Fruit fly (Drosophila melanogaster) whole organism, prepupa: ENCODE measurements around the gene CecA1.

Experiments used
- CG10631 ChIP-seq: fragments of 200-800 bp; sonication (Bioruptor generic); optimal IDR thresholded peaks from 2 replicates; lab custom pipeline; 2016; ENCODE audit warnings: missing biosample characterization, missing genetic modification characterization
- CG10669 ChIP-seq: fragments of 200-800 bp; sonication (Bioruptor generic); optimal IDR thresholded peaks from 3 replicates; lab custom pipeline; 2018; ENCODE audit warnings: missing biosample characterization, mild to moderate bottlenecking, missing genetic modification characterization, moderate library complexity
- CG11294 ChIP-seq: fragments of 200-800 bp; sonication (Bioruptor generic); IDR thresholded peaks from 2 replicates; pipeline ENCODE4 v1.3.6; 2022; ENCODE audit warnings: missing biosample characterization, missing genetic modification characterization
- CG15336 ChIP-seq: fragments of 200-800 bp; sonication (Bioruptor generic); IDR thresholded peaks from 2 replicates; pipeline ENCODE4 v1.3.6; 2022; ENCODE audit warnings: missing biosample characterization, missing genetic modification characterization
- CG16779 ChIP-seq: fragments of 200-800 bp; sonication (Bioruptor generic); optimal IDR thresholded peaks from 3 replicates; lab custom pipeline; 2017; ENCODE audit warnings: missing biosample characterization, mild to moderate bottlenecking, missing genetic modification characterization
- CG3032 ChIP-seq: fragments of 200-800 bp; optimal IDR thresholded peaks from 2 replicates; lab custom pipeline; 2019; ENCODE audit warnings: missing biosample characterization, mild to moderate bottlenecking, missing genetic modification characterization, moderate library complexity
- CG31627 ChIP-seq: fragments of 200-800 bp; sonication (Bioruptor generic); optimal IDR thresholded peaks from 3 replicates; lab custom pipeline; 2016; ENCODE audit warnings: missing biosample characterization, missing genetic modification characterization
- CG32006 ChIP-seq: fragments of 200-800 bp; sonication (Bioruptor generic); optimal IDR thresholded peaks from 3 replicates; lab custom pipeline; 2017; ENCODE audit warnings: missing biosample characterization, mild to moderate bottlenecking, missing genetic modification characterization
- CG3919 ChIP-seq: fragments of 200-800 bp; sonication (Bioruptor generic); optimal IDR thresholded peaks from 3 replicates; lab custom pipeline; 2016; ENCODE audit warnings: missing biosample characterization, missing genetic modification characterization
- CG4318 ChIP-seq: fragments of 200-800 bp; sonication (Bioruptor generic); optimal IDR thresholded peaks from 3 replicates; lab custom pipeline; 2017; ENCODE audit warnings: missing biosample characterization, mild to moderate bottlenecking, missing genetic modification characterization
- CG6163 ChIP-seq: fragments of 200-800 bp; sonication (Bioruptor generic); IDR thresholded peaks from 3 replicates; pipeline ENCODE4 v1.3.6; 2022; ENCODE audit warnings: missing biosample characterization, missing genetic modification characterization
- CG6276 ChIP-seq: fragments of 200-800 bp; sonication (Bioruptor generic); optimal IDR thresholded peaks from 2 replicates; lab custom pipeline; 2017; ENCODE audit warnings: missing biosample characterization, mild to moderate bottlenecking, missing genetic modification characterization
- CG6792 ChIP-seq: fragments of 200-800 bp; sonication (Bioruptor generic); optimal IDR thresholded peaks from 3 replicates; lab custom pipeline; 2016; ENCODE audit warnings: missing biosample characterization, missing genetic modification characterization
- CG6808 ChIP-seq: fragments of 200-800 bp; sonication (Bioruptor generic); optimal IDR thresholded peaks from 3 replicates; lab custom pipeline; 2017; ENCODE audit warnings: missing biosample characterization, missing genetic modification characterization, mild to moderate bottlenecking, moderate library complexity, missing genetic modification reagents
- CG6854 ChIP-seq: fragments of 200-800 bp; sonication (Bioruptor generic); optimal IDR thresholded peaks from 2 replicates; lab custom pipeline; 2017; ENCODE audit warnings: missing biosample characterization, mild to moderate bottlenecking, missing genetic modification characterization
- CG8119 ChIP-seq: fragments of 200-800 bp; sonication (Bioruptor generic); IDR thresholded peaks from 3 replicates; pipeline ENCODE4 v1.3.6; 2022; ENCODE audit warnings: missing biosample characterization, missing genetic modification characterization
- CG8319 ChIP-seq: fragments of 200-800 bp; sonication (Bioruptor generic); optimal IDR thresholded peaks from 3 replicates; lab custom pipeline; 2016; ENCODE audit warnings: missing biosample characterization, missing genetic modification characterization
- CG8632 ChIP-seq: fragments of 200-800 bp; sonication (Bioruptor generic); optimal IDR thresholded peaks from 3 replicates; lab custom pipeline; 2016; ENCODE audit warnings: missing biosample characterization, missing genetic modification characterization
- Eip78C ChIP-seq: fragments of 200-800 bp; sonication (Bioruptor generic); peaks from one replicate; lab custom pipeline; 2016; ENCODE audit warnings: missing biosample characterization, missing genetic modification characterization
- Ets21C ChIP-seq: fragments of 200-800 bp; sonication (Bioruptor generic); optimal IDR thresholded peaks from 3 replicates; lab custom pipeline; 2016; ENCODE audit warnings: missing biosample characterization, missing genetic modification characterization
- Ets96B ChIP-seq: fragments of 200-800 bp; optimal IDR thresholded peaks from 2 replicates; lab custom pipeline; 2019; ENCODE audit warnings: missing biosample characterization, mild to moderate bottlenecking, missing genetic modification characterization, moderate library complexity
- Gug ChIP-seq: fragments of 200-800 bp; sonication (Bioruptor generic); IDR thresholded peaks from 2 replicates; pipeline ENCODE4 v1.3.6; 2022; ENCODE audit warnings: missing biosample characterization, missing genetic modification characterization
- Hr39 ChIP-seq: fragments of 200-800 bp; sonication (Bioruptor generic); optimal IDR thresholded peaks from 2 replicates; lab custom pipeline; 2016; ENCODE audit warnings: missing biosample characterization, missing genetic modification characterization
- Hr4 ChIP-seq: fragments of 200-800 bp; sonication (Bioruptor generic); optimal IDR thresholded peaks from 3 replicates; lab custom pipeline; 2016; ENCODE audit warnings: missing biosample characterization, missing genetic modification characterization
- Lpt ChIP-seq: fragments of 200-800 bp; sonication (Bioruptor generic); optimal IDR thresholded peaks from 3 replicates; lab custom pipeline; 2016; ENCODE audit warnings: missing biosample characterization, missing genetic modification characterization
- Met ChIP-seq: fragments of 200-800 bp; sonication (Bioruptor generic); optimal IDR thresholded peaks from 3 replicates; lab custom pipeline; 2016; ENCODE audit warnings: missing biosample characterization, missing genetic modification characterization
- OdsH ChIP-seq: fragments of 200-800 bp; sonication (Bioruptor generic); optimal IDR thresholded peaks from 3 replicates; lab custom pipeline; 2016; ENCODE audit warnings: missing biosample characterization, missing genetic modification characterization
- Smox ChIP-seq: fragments of 200-800 bp; sonication (Bioruptor generic); optimal IDR thresholded peaks from 3 replicates; lab custom pipeline; 2016; ENCODE audit warnings: missing biosample characterization, missing genetic modification characterization
- Sox14 ChIP-seq: fragments of 200-800 bp; sonication (Bioruptor generic); optimal IDR thresholded peaks from 3 replicates; lab custom pipeline; 2016; ENCODE audit warnings: missing biosample characterization, missing genetic modification characterization
- Sox15 ChIP-seq: fragments of 200-800 bp; sonication (Bioruptor generic); optimal IDR thresholded peaks from 3 replicates; lab custom pipeline; 2016; ENCODE audit warnings: missing biosample characterization, missing genetic modification characterization
- achi ChIP-seq: fragments of 200-800 bp; sonication (Bioruptor generic); optimal IDR thresholded peaks from 3 replicates; lab custom pipeline; 2016; ENCODE audit warnings: missing biosample characterization, missing genetic modification characterization
- cyc ChIP-seq: fragments of 200-800 bp; sonication (Bioruptor generic); optimal IDR thresholded peaks from 3 replicates; lab custom pipeline; 2016; ENCODE audit warnings: missing biosample characterization, missing genetic modification characterization
- dac ChIP-seq: fragments of 200-800 bp; sonication (Bioruptor generic); optimal IDR thresholded peaks from 2 replicates; lab custom pipeline; 2017; ENCODE audit warnings: missing biosample characterization, mild to moderate bottlenecking, missing genetic modification characterization
- dsx ChIP-seq: fragments of 200-800 bp; optimal IDR thresholded peaks from 3 replicates; lab custom pipeline; 2019; ENCODE audit warnings: missing biosample characterization, mild to moderate bottlenecking, missing genetic modification characterization, moderate library complexity; ENCODE audit not compliant: poor library complexity, severe bottlenecking
- eg ChIP-seq: fragments of 200-800 bp; sonication (Bioruptor generic); IDR thresholded peaks from 3 replicates; pipeline ENCODE4 v1.3.6; 2022; ENCODE audit warnings: missing biosample characterization, missing genetic modification characterization
- esn ChIP-seq: fragments of 200-800 bp; sonication (Bioruptor generic); optimal IDR thresholded peaks from 2 replicates; lab custom pipeline; 2016; ENCODE audit warnings: missing biosample characterization, mild to moderate bottlenecking, missing genetic modification characterization, moderate library complexity
- fd59A ChIP-seq: fragments of 200-800 bp; sonication (Bioruptor generic); optimal IDR thresholded peaks from 2 replicates; lab custom pipeline; 2017; ENCODE audit warnings: missing biosample characterization, mild to moderate bottlenecking, missing genetic modification characterization, missing genetic modification reagents
- fd85E ChIP-seq: fragments of 200-800 bp; sonication (Bioruptor generic); optimal IDR thresholded peaks from 3 replicates; lab custom pipeline; 2016; ENCODE audit warnings: missing biosample characterization, missing genetic modification characterization
- fkh ChIP-seq: fragments of 200-800 bp; sonication (Bioruptor generic); optimal IDR thresholded peaks from 3 replicates; lab custom pipeline; 2017; ENCODE audit warnings: missing biosample characterization, mild to moderate bottlenecking, missing genetic modification characterization, moderate library complexity
- net ChIP-seq: fragments of 200-800 bp; sonication (Bioruptor generic); optimal IDR thresholded peaks from 3 replicates; lab custom pipeline; 2016; ENCODE audit warnings: missing biosample characterization, missing genetic modification characterization
- pdm3 ChIP-seq: fragments of 200-800 bp; sonication (Bioruptor generic); optimal IDR thresholded peaks from 3 replicates; lab custom pipeline; 2016; ENCODE audit warnings: missing biosample characterization, missing genetic modification characterization
- salr ChIP-seq, 2 experiments: fragments of 200-800 bp; sonication (Bioruptor generic); optimal IDR thresholded peaks; 3 replicates each; lab custom pipeline; 2016 to 2018; ENCODE audit warnings: missing biosample characterization in 2 of 2, missing genetic modification characterization in 2 of 2, mild to moderate bottlenecking in 1 of 2
- spab ChIP-seq: fragments of 200-800 bp; sonication (Bioruptor generic); optimal IDR thresholded peaks from 2 replicates; lab custom pipeline; 2017; ENCODE audit warnings: missing biosample characterization, mild to moderate bottlenecking, missing genetic modification characterization, missing genetic modification reagents
- ss ChIP-seq, 2 experiments: fragments of 200-800 bp; sonication (Bioruptor generic); optimal IDR thresholded peaks; 2 replicates in 1 of 2; 3 replicates in 1 of 2; lab custom pipeline; 2017 to 2018; ENCODE audit warnings: mild to moderate bottlenecking in 2 of 2, missing biosample characterization in 2 of 2, missing genetic modification characterization in 2 of 2, moderate library complexity in 1 of 2
- svp ChIP-seq: fragments of 200-800 bp; sonication (Bioruptor generic); peaks from one replicate; lab custom pipeline; 2016; ENCODE audit warnings: missing biosample characterization, missing genetic modification characterization
- topi ChIP-seq: fragments of 200-800 bp; sonication (Bioruptor generic); optimal IDR thresholded peaks from 3 replicates; lab custom pipeline; 2016; ENCODE audit warnings: missing biosample characterization, missing genetic modification characterization
- vri ChIP-seq: fragments of 200-800 bp; sonication (Bioruptor generic); optimal IDR thresholded peaks from 3 replicates; lab custom pipeline; 2016; ENCODE audit warnings: missing biosample characterization, mild to moderate bottlenecking, missing genetic modification characterization

The CecA1 gene

DNA sequence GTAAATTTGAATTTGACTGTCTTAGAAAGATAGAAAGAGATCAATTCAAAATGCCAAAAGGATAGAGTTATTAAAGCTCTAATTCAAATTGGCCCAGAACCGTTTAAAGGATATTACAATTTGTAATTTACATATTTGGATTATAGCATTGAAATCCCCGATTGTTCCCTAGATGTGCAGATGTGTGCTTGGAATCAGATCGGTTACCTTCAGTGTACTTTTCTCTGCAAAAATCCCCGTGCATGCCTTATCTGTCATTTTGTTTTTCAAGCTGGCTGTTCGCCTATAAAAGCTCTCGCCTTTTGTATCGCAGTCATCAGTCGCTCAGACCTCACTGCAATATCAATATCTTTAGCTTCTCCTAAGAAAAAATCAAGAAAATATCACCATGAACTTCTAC, at the start of gene CecA1:
Gene CecA1, plus strand, starts transcription at position 315 of the 400 bp plus-strand sequence.
- TF ChIP-seq svp (GFP tag; lab: Kevin White, UChicago) (peak; percentile 71), CG10669 (GFP tag; lab: Kevin White, UChicago) (no peak)
- TF ChIP-seq, all 60 proteins: peak for 1

DNA sequence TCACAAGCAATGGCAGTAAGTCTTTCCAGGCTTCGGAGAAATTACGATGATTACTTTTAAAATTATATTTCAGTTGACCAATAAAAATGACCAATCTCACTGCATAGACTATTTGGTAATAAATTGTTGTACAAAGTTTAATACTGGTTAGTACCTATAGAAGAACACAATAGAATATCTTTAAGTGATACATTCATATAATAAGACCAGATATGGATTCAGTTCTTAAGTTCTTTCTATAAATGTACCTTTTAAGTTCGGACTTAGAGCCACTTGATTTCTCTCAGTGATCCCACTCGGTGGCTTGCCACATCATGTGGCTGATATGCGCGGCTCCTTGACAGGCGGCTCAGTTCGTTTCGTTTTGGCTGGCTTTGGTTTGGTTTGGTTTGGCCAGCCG, 47.4 kb upstream of the CecA1 start:
- TF ChIP-seq CG32006 (GFP tag; lab: Kevin White, UChicago) (peak; percentile 74), fkh (no peak), Gug (no peak), CG6792 (no peak), Ets21C (GFP tag; lab: Kevin White, UChicago) (no peak), CG8119 (GFP tag; lab: Robert Waterston, UW) (peak; percentile 58; the same call in 2 of the 3 replicates), CG15336 (GFP tag; lab: Robert Waterston, UW) (peak; percentile 65), net (GFP tag; lab: Kevin White, UChicago) (no peak), CG3919 (no peak), eg (GFP tag; lab: Robert Waterston, UW) (peak; percentile 52; the same call in 1 of the 3 replicates), Lpt (GFP tag; lab: Kevin White, UChicago) (no peak), Eip78C (GFP tag; lab: Kevin White, UChicago) (peak; percentile 85), Hr4 (peak; percentile 70), CG6276 (peak; percentile 34), CG4318 (GFP tag; lab: Kevin White, UChicago) (peak; percentile 18), Sox14 (GFP tag; lab: Kevin White, UChicago) (no peak), CG6163 (GFP tag; lab: Robert Waterston, UW) (peak; percentile 26; the same call in 1 of the 3 replicates)

DNA sequence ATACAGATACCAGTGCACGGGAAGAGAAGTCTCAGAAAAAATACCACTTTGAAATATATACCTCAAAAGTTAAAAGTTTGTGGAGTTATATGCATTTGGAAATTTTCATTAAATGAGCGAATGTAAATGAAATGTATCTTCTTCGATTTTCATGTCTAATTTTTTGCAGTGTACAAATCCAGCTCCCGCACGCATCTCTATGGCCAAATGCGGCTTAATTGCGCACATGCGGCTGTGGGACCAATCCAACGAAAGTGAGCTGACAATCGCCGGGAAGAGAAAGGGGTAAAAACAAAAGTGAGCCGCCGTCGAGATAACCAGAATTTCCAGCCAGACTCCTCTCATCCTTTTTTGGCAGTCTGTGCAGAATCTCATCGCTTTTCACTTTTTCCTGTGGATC, 46.5 kb upstream of the CecA1 start:
- TF ChIP-seq Hr4 (peak; percentile 89), Eip78C (GFP tag; lab: Kevin White, UChicago) (peak; percentile 86), CG16779 (no peak), Gug (peak; percentile 64), CG6808 (no peak), vri (GFP tag; lab: Kevin White, UChicago) (no peak), fd59A (GFP tag; lab: Kevin White, UChicago) (no peak), CG10631 (GFP tag; lab: Kevin White, UChicago) (peak; percentile 43), esn (GFP tag; lab: Kevin White, UChicago) (peak; percentile 13), CG15336 (GFP tag; lab: Robert Waterston, UW) (peak; percentile 89), salr (GFP tag; optimal IDR thresholded peaks at IDR 0.05; lab: Kevin White, UChicago) (peak in 1 of 2 experiments; percentile 64), Hr39 (peak; percentile 8), cyc (GFP tag; lab: Kevin White, UChicago) (no peak), CG6792 (peak; percentile 37), Ets96B (tag; lab: Kevin White, UChicago) (peak; percentile 4), ss (GFP tag; optimal IDR thresholded peaks at IDR 0.05; lab: Kevin White, UChicago) (no peak), OdsH (GFP tag; lab: Kevin White, UChicago) (peak; percentile 58), Sox14 (GFP tag; lab: Kevin White, UChicago) (peak; percentile 26), dac (GFP tag; lab: Kevin White, UChicago) (peak; percentile 80), topi (GFP tag; lab: Kevin White, UChicago) (peak; percentile 24), CG8319 (no peak), dsx (no peak), CG3032 (no peak), Met (GFP tag; lab: Kevin White, UChicago) (peak; percentile 17), CG31627 (GFP tag; lab: Kevin White, UChicago) (no peak), pdm3 (GFP tag; lab: Kevin White, UChicago) (peak; percentile 57), CG11294 (peak; percentile 42; the same call in 1 of the 2 replicates), CG6163 (GFP tag; lab: Robert Waterston, UW) (peak; percentile 83), CG6854 (peak; percentile 56), CG8119 (GFP tag; lab: Robert Waterston, UW) (peak; percentile 88), CG6276 (peak; percentile 72), achi (GFP tag; lab: Kevin White, UChicago) (peak; percentile 64), CG3919 (peak; percentile 73), Smox (GFP tag; lab: Kevin White, UChicago) (no peak), spab (GFP tag; lab: Kevin White, UChicago) (no peak), Sox15 (GFP tag; lab: Kevin White, UChicago) (no peak), fd85E (GFP tag; lab: Kevin White, UChicago) (no peak), eg (GFP tag; lab: Robert Waterston, UW) (peak; percentile 89), CG8632 (GFP tag; lab: Kevin White, UChicago) (no peak), net (GFP tag; lab: Kevin White, UChicago) (peak; percentile 58)
